Worm (Caenorhabditis elegans): ENCODE results near the gene tmem-131.

DNA sequence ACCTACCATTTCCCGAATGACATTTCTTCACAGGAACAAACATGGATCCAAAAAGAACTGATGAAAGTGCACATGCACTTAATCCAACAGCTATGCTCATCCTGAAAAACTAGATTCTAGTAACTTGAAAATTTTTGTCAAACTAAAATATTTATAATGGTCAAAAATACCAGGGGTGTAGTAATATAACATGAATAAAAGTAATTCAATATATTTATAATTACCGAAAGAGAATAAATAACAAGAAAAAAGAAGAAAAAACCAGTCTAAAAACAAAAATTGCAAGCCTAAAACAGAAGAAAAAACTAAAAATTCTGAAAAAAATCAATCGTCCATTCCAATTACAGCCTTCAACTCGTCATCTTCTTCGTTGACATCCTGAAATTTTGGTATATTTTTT, 6.7 kb upstream of the tmem-131 start, which contains the start of gene R144.6:
- TF ChIP-seq sea-2 (GFP tag; IDR thresholded peaks at IDR 0.05) (no peak), hmg-20 (GFP tag; IDR thresholded peaks at IDR 0.05) (no peak), lin-26 (GFP tag; IDR thresholded peaks at IDR 0.05) (no peak), aptf-3 (GFP tag; IDR thresholded peaks at IDR 0.05) (no peak), unc-62 (GFP tag; optimal IDR thresholded peaks at IDR 0.05) (no peak), F49E8.2 (tag; optimal IDR thresholded peaks at IDR 0.05; ENCODE audit: insufficient read depth) (no peak), bed-2 (GFP tag; IDR thresholded peaks at IDR 0.05) (no peak), lsy-27 (tag; optimal IDR thresholded peaks at IDR 0.05; ENCODE audit: borderline replicate concordance, insufficient read depth) (no peak), lin-54 (GFP tag; optimal IDR thresholded peaks at IDR 0.05) (no peak), efl-1 (GFP tag; optimal IDR thresholded peaks at IDR 0.05) (no peak)
